Worm (Caenorhabditis elegans) whole organism, young adult: ENCODE measurements around the gene F07F6.8.

ENCODE experiments used
- B0035.1 ChIP-seq: sonication (generic microtip); optimal IDR thresholded peaks from 2 replicates; lab custom pipeline; 2016; ENCODE audit warnings: missing genetic modification characterization, mild to moderate bottlenecking, missing compliant biosample characterization, missing genotype, missing genetic modification reagents
- F10E7.11 ChIP-seq: sonication (generic microtip); optimal IDR thresholded peaks from 2 replicates; lab custom pipeline; 2017; ENCODE audit warnings: mild to moderate bottlenecking, missing genetic modification characterization, moderate library complexity, missing compliant biosample characterization
- F23B12.7 ChIP-seq: sonication (generic microtip); optimal IDR thresholded peaks from 2 replicates; lab custom pipeline; 2017; ENCODE audit warnings: missing genetic modification characterization, mild to moderate bottlenecking, missing compliant biosample characterization, antibody characterized with exemption, moderate library complexity; ENCODE audit not compliant: insufficient read depth
- F33H1.4 ChIP-seq: fragments of 200-800 bp; sonication (Bioruptor generic); IDR thresholded peaks from 2 replicates; pipeline ENCODE4 v1.3.6; 2022; ENCODE audit warnings: missing genetic modification reagents, missing genetic modification characterization, missing compliant biosample characterization
- F49E8.2 ChIP-seq: sonication (generic microtip); optimal IDR thresholded peaks from 3 replicates; lab custom pipeline; 2017; ENCODE audit warnings: missing genetic modification characterization, mild to moderate bottlenecking, missing compliant biosample characterization, antibody characterized with exemption, moderate library complexity; ENCODE audit not compliant: insufficient read depth
- F55B11.4 ChIP-seq: sonication (generic microtip); optimal IDR thresholded peaks from 2 replicates; lab custom pipeline; 2016; ENCODE audit warnings: missing compliant biosample characterization, missing genetic modification characterization, borderline replicate concordance; ENCODE audit not compliant: insufficient read depth
- F57C9.4 ChIP-seq: sonication (generic microtip); optimal IDR thresholded peaks from 2 replicates; lab custom pipeline; 2017; ENCODE audit warnings: mild to moderate bottlenecking, missing genetic modification characterization, missing compliant biosample characterization
- K11D2.4 ChIP-seq: fragments of 200-800 bp; sonication (Bioruptor generic); IDR thresholded peaks from 2 replicates; pipeline ENCODE4 v1.3.6; 2022; ENCODE audit warnings: missing genetic modification reagents, missing genetic modification characterization, missing compliant biosample characterization
- K12H6.12 ChIP-seq: fragments of 200-800 bp; sonication (Bioruptor generic); optimal IDR thresholded peaks from 2 replicates; lab custom pipeline; 2018; ENCODE audit warnings: mild to moderate bottlenecking, missing genetic modification characterization, missing compliant biosample characterization
- Y79H2A.3 ChIP-seq: fragments of 200-800 bp; sonication (Bioruptor generic); conservative IDR thresholded peaks from 2 replicates; pipeline ENCODE4 v1.3.6; 2022; ENCODE audit warnings: missing genetic modification reagents, missing genetic modification characterization, missing compliant biosample characterization
- akir-1 ChIP-seq: fragments of 200-800 bp; sonication (Bioruptor generic); optimal IDR thresholded peaks from 2 replicates; lab custom pipeline; 2018; ENCODE audit warnings: mild to moderate bottlenecking, missing genetic modification characterization, moderate library complexity, missing compliant biosample characterization
- ama-1 ChIP-seq, 3 experiments: fragments of 150-350 bp in 1 of 3; sonication (generic microtip) in 2 of 3; optimal IDR thresholded peaks; 2 replicates each; lab custom pipeline; 2014 to 2018; ENCODE audit warnings: missing biosample characterization in 2 of 3, missing genetic modification characterization in 2 of 3, missing genetic modification reagents in 2 of 3
- bed-1 ChIP-seq: fragments of 200-800 bp; sonication (Bioruptor generic); IDR thresholded peaks from 2 replicates; pipeline ENCODE4 v1.3.6; 2022; ENCODE audit warnings: missing genetic modification reagents, missing genetic modification characterization, missing compliant biosample characterization
- cebp-2 ChIP-seq: fragments of 200-800 bp; sonication (Bioruptor generic); IDR thresholded peaks from 2 replicates; pipeline ENCODE4 v1.3.6; 2022; ENCODE audit warnings: missing genetic modification characterization, missing compliant biosample characterization
- ceh-100 ChIP-seq: fragments of 200-800 bp; sonication (Bioruptor generic); IDR thresholded peaks from 2 replicates; pipeline ENCODE4 v1.3.6; 2022; ENCODE audit warnings: missing genetic modification reagents, missing genetic modification characterization, missing compliant biosample characterization
- ceh-58 ChIP-seq: fragments of 200-800 bp; sonication (Bioruptor generic); IDR thresholded peaks from 2 replicates; pipeline ENCODE4 v1.3.6; 2022; ENCODE audit warnings: missing genetic modification characterization, missing compliant biosample characterization
- chd-7 ChIP-seq: sonication (generic microtip); optimal IDR thresholded peaks from 2 replicates; lab custom pipeline; 2016; ENCODE audit warnings: mild to moderate bottlenecking, missing genetic modification characterization, moderate library complexity, missing compliant biosample characterization
- dpl-1 ChIP-seq: fragments of 150-350 bp; optimal IDR thresholded peaks from 2 replicates; lab custom pipeline; 2014; ENCODE audit warnings: missing biosample characterization, missing genetic modification reagents, missing genetic modification characterization
- gei-17 ChIP-seq: fragments of 200-800 bp; sonication (Bioruptor generic); optimal IDR thresholded peaks from 2 replicates; lab custom pipeline; 2018; ENCODE audit warnings: mild to moderate bottlenecking, missing genetic modification characterization, missing compliant biosample characterization
- hlh-12 ChIP-seq: sonication (generic microtip); optimal IDR thresholded peaks from 2 replicates; lab custom pipeline; 2016; ENCODE audit warnings: missing genetic modification characterization, missing compliant biosample characterization
- hlh-26 ChIP-seq: fragments of 200-800 bp; sonication (Bioruptor generic); conservative IDR thresholded peaks from 2 replicates; pipeline ENCODE4 v1.3.6; 2022; ENCODE audit warnings: missing genetic modification reagents, missing genetic modification characterization, missing compliant biosample characterization
- hmg-1.2 ChIP-seq: fragments of 200-800 bp; sonication (Bioruptor generic); IDR thresholded peaks from 2 replicates; pipeline ENCODE4 v1.3.6; 2022; ENCODE audit warnings: missing genetic modification reagents, missing genetic modification characterization, missing compliant biosample characterization
- hmg-20 ChIP-seq: fragments of 200-800 bp; sonication (Bioruptor generic); IDR thresholded peaks from 2 replicates; pipeline ENCODE4 v1.3.6; 2022; ENCODE audit warnings: missing genetic modification reagents, missing genetic modification characterization, missing compliant biosample characterization
- hsf-1 ChIP-seq: fragments of 200-800 bp; sonication (Bioruptor generic); IDR thresholded peaks from 2 replicates; pipeline ENCODE4 v1.3.6; 2022; ENCODE audit warnings: missing genetic modification reagents, missing genetic modification characterization, missing compliant biosample characterization
- lin-40 ChIP-seq: sonication (generic microtip); optimal IDR thresholded peaks from 2 replicates; lab custom pipeline; 2016; ENCODE audit warnings: missing genetic modification characterization, mild to moderate bottlenecking, missing compliant biosample characterization, missing genotype, missing genetic modification reagents
- lin-54 ChIP-seq: fragments of 200-800 bp; sonication (Bioruptor generic); optimal IDR thresholded peaks from 2 replicates; lab custom pipeline; 2018; ENCODE audit warnings: mild to moderate bottlenecking, missing genetic modification characterization, missing compliant biosample characterization
- lsl-1 ChIP-seq: fragments of 200-800 bp; sonication (Bioruptor generic); optimal IDR thresholded peaks from 2 replicates; lab custom pipeline; 2018; ENCODE audit warnings: mild to moderate bottlenecking, missing genetic modification characterization, moderate library complexity, missing compliant biosample characterization
- madf-3 ChIP-seq: fragments of 200-800 bp; sonication (Bioruptor generic); IDR thresholded peaks from 2 replicates; pipeline ENCODE4 v1.3.6; 2022; ENCODE audit warnings: missing genetic modification reagents, missing genetic modification characterization, missing compliant biosample characterization
- madf-6 ChIP-seq: fragments of 200-800 bp; sonication (Bioruptor generic); IDR thresholded peaks from 2 replicates; pipeline ENCODE4 v1.3.6; 2022; ENCODE audit warnings: missing genetic modification reagents, missing genetic modification characterization, missing compliant biosample characterization
- madf-8 ChIP-seq: fragments of 200-800 bp; sonication (Bioruptor generic); conservative IDR thresholded peaks from 2 replicates; pipeline ENCODE4 v1.3.6; 2022; ENCODE audit warnings: missing genetic modification reagents, missing genetic modification characterization, missing compliant biosample characterization
- nfya-1 ChIP-seq: sonication (generic microtip); optimal IDR thresholded peaks from 2 replicates; lab custom pipeline; 2017; ENCODE audit warnings: antibody characterized with exemption, missing compliant biosample characterization, missing genetic modification characterization, borderline replicate concordance; ENCODE audit not compliant: insufficient read depth
- nhr-90 ChIP-seq: sonication (generic microtip); optimal IDR thresholded peaks from 2 replicates; lab custom pipeline; 2016; ENCODE audit warnings: missing genotype, mild to moderate bottlenecking, missing genetic modification characterization, missing compliant biosample characterization
- pbrm-1 ChIP-seq: fragments of 200-800 bp; sonication (Bioruptor generic); IDR thresholded peaks from 2 replicates; pipeline ENCODE4 v1.3.6; 2022; ENCODE audit warnings: missing genetic modification reagents, missing genetic modification characterization, missing compliant biosample characterization
- rpc-1 ChIP-seq, 2 experiments: fragments of 150-350 bp in 1 of 2; sonication (generic microtip) in 1 of 2; optimal IDR thresholded peaks; 2 replicates each; lab custom pipeline; 2014 to 2018; ENCODE audit warnings: missing biosample characterization in 1 of 2, missing genetic modification characterization in 1 of 2, missing genetic modification reagents in 1 of 2, missing genotype in 1 of 2
- sea-2 ChIP-seq: fragments of 200-800 bp; sonication (Bioruptor generic); IDR thresholded peaks from 2 replicates; pipeline ENCODE4 v1.3.6; 2022; ENCODE audit warnings: missing genetic modification characterization, missing compliant biosample characterization
- snpc-1.3 ChIP-seq: sonication (generic microtip); optimal IDR thresholded peaks from 2 replicates; lab custom pipeline; 2017; ENCODE audit warnings: missing genetic modification characterization, mild to moderate bottlenecking, missing compliant biosample characterization, antibody characterized with exemption, moderate library complexity, missing genotype, missing genetic modification reagents; ENCODE audit not compliant: insufficient read depth
- tbp1 ChIP-seq: fragments of 200-800 bp; sonication (Bioruptor generic); optimal IDR thresholded peaks from 2 replicates; lab custom pipeline; 2018; ENCODE audit warnings: mild to moderate bottlenecking, missing genetic modification characterization, missing compliant biosample characterization
- tbx-9 ChIP-seq: sonication (generic microtip); optimal IDR thresholded peaks from 2 replicates; lab custom pipeline; 2016; ENCODE audit warnings: borderline replicate concordance, missing genetic modification characterization, inconsistent platforms, missing compliant biosample characterization
- unc-130 ChIP-seq: sonication (generic microtip); optimal IDR thresholded peaks from 2 replicates; lab custom pipeline; 2016; ENCODE audit warnings: missing genetic modification reagents, missing genetic modification characterization, missing compliant biosample characterization
- unc-62 ChIP-seq: fragments of 150-350 bp; optimal IDR thresholded peaks from 2 replicates; lab custom pipeline; 2014; ENCODE audit warnings: missing biosample characterization, missing genetic modification reagents, missing genetic modification characterization
- xnd-1 ChIP-seq: sonication (generic microtip); optimal IDR thresholded peaks from 2 replicates; lab custom pipeline; 2016; ENCODE audit warnings: missing genotype, missing genetic modification reagents, missing genetic modification characterization, missing compliant biosample characterization
- zim-3 ChIP-seq: sonication (generic microtip); optimal IDR thresholded peaks from 2 replicates; lab custom pipeline; 2017; ENCODE audit warnings: mild to moderate bottlenecking, missing genetic modification characterization, moderate library complexity, missing compliant biosample characterization
- ztf-18 ChIP-seq: sonication (generic microtip); optimal IDR thresholded peaks from 2 replicates; lab custom pipeline; 2016; ENCODE audit warnings: missing genotype, mild to moderate bottlenecking, missing genetic modification characterization, missing compliant biosample characterization
- ztf-26 ChIP-seq: sonication (generic microtip); optimal IDR thresholded peaks from 2 replicates; lab custom pipeline; 2017; ENCODE audit warnings: missing genetic modification characterization, missing compliant biosample characterization

F07F6.8 gene

DNA sequence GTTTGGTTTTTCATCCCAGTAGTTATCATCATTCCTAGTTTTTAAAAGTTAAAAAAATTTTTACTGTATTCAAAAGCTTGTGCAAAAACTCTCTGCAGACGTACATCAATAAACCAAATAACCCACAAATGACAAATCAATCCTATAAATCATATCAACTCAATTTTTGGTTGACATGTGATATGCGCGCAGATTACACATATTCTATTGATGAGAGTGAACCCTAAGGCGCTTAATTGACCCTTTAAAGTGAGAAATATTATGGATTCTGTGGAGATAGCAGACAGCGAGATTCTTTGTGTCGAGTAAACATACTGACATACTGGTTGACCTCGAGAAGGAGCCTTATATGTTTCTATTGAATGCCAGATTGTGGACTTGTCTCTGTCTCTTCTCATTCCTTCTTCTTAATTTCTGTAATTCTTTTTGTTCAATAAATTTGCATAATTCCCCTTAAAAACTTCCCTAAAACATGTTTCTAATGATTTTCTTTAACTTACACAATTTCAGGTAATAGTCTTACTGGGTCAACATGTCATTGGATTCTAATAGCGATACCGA is 9.2 kb downstream of the F07F6.8 start, which contains the start of gene EEED8.2:
Gene EEED8.2 (plus strand): TSS at position 511 of the 561 bp plus-strand sequence.
- no peak for TF ChIP-seq tbp1
- no peak for TF ChIP-seq akir-1
- no peak for TF ChIP-seq Y79H2A.3 (GFP tag; lab: Robert Waterston, UW)
- no peak for TF ChIP-seq dpl-1 (GFP tag; lab: Kevin White, UChicago)
- TF ChIP-seq unc-130 (GFP tag; lab: Kevin White, UChicago): no peak
- no peak for TF ChIP-seq hlh-12 (tag; lab: Kevin White, UChicago)
- TF ChIP-seq nfya-1: no peak
- TF ChIP-seq pbrm-1 (GFP tag; lab: Robert Waterston, UW): no peak
- TF ChIP-seq lin-54 (GFP tag; lab: Kevin White, UChicago): no peak
- no peak for TF ChIP-seq lin-40 (tag; lab: Kevin White, UChicago)
- no peak for TF ChIP-seq rpc-1 (optimal IDR thresholded peaks at IDR 0.05; lab: Kevin White, UChicago)
- TF ChIP-seq rpc-1 (tag; optimal IDR thresholded peaks at IDR 0.05; lab: Kevin White, UChicago): no peak
- TF ChIP-seq hlh-26 (GFP tag; lab: Robert Waterston, UW): no peak
- TF ChIP-seq ztf-18 (tag; lab: Kevin White, UChicago): no peak
- no peak for TF ChIP-seq ceh-100

DNA sequence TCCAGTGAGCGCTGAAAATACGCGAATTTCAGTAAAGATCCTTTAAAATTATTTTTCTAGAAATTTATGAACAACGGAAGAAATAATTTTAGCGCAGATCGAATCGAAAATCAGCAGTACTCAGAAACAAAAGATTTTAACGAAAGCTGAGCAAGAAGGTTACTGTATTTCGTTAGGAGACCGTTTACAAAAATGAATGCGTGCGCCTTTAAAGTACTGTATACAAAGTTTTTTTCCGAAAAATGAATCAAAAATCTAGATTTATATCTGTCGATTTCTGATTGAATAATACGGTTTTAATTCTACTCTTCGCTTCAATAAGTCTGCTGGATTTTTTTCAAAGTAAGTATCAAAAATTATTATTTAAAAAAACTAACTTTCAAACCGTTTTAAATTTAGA is 11.5 kb downstream of the F07F6.8 start, which contains the start of the genes EEED8.14 and EEED8.3:
Gene EEED8.14 (minus strand): TSS at position 13 of the 400 bp plus-strand sequence.
Gene EEED8.3 (plus strand): TSS at position 237 of the 400 bp plus-strand sequence.
- TF ChIP-seq F23B12.7 (tag; lab: Kevin White, UChicago) (no peak), lsl-1 (GFP tag; lab: Kevin White, UChicago) (peak; percentile 90), F57C9.4 (tag; lab: Kevin White, UChicago) (no peak), F49E8.2 (tag; lab: Kevin White, UChicago) (no peak), madf-8 (GFP tag; lab: Robert Waterston, UW) (peak; percentile 61), gei-17 (GFP tag; lab: Kevin White, UChicago) (no peak), K11D2.4 (GFP tag; lab: Robert Waterston, UW) (no peak), hmg-1.2 (GFP tag; lab: Robert Waterston, UW) (no peak), hsf-1 (GFP tag; lab: Robert Waterston, UW) (no peak), F33H1.4 (peak; percentile 85), snpc-1.3 (tag; lab: Kevin White, UChicago) (peak; percentile 0), F55B11.4 (tag; lab: Kevin White, UChicago) (no peak), F10E7.11 (no peak), B0035.1 (tag; lab: Kevin White, UChicago) (no peak), madf-3 (GFP tag; lab: Robert Waterston, UW) (no peak), ceh-58 (GFP tag; lab: Robert Waterston, UW) (no peak), ama-1 (optimal IDR thresholded peaks at IDR 0.05; lab: Kevin White, UChicago) (no peak), ama-1 (GFP tag; optimal IDR thresholded peaks at IDR 0.05; lab: Kevin White, UChicago) (no peak), tbx-9 (tag; lab: Kevin White, UChicago) (no peak), ztf-26 (tag; lab: Kevin White, UChicago) (no peak), sea-2 (GFP tag; lab: Robert Waterston, UW) (no peak), hmg-20 (GFP tag; lab: Robert Waterston, UW) (no peak), cebp-2 (GFP tag; lab: Robert Waterston, UW) (no peak), bed-1 (GFP tag; lab: Robert Waterston, UW) (no peak), nhr-90 (tag; lab: Kevin White, UChicago) (no peak), unc-62 (GFP tag; lab: Kevin White, UChicago) (no peak), lin-54 (GFP tag; lab: Kevin White, UChicago) (peak; percentile 13), chd-7 (tag; lab: Kevin White, UChicago) (no peak), K12H6.12 (tag; lab: Kevin White, UChicago) (no peak), zim-3 (tag; lab: Kevin White, UChicago) (no peak), madf-6 (peak; percentile 80), xnd-1 (tag; lab: Kevin White, UChicago) (peak; percentile 80)
- TF ChIP-seq, all 124 proteins: peak for 7
